Fruit fly (Drosophila melanogaster) whole organism, pupa: ENCODE measurements around the gene ldbr.

Experiments used
- CG10348 ChIP-seq: fragments of 200-800 bp; sonication (Bioruptor generic); IDR thresholded peaks from 2 replicates; pipeline ENCODE4 v1.3.6; 2022; ENCODE audit warnings: missing biosample characterization, missing genetic modification characterization
- CG14655 ChIP-seq: fragments of 200-800 bp; sonication (Bioruptor generic); optimal IDR thresholded peaks from 3 replicates; lab custom pipeline; 2017; ENCODE audit warnings: mild to moderate bottlenecking, missing biosample characterization, missing genetic modification reagents, missing genetic modification characterization
- CG32121 ChIP-seq: fragments of 200-800 bp; sonication (Bioruptor generic); IDR thresholded peaks from 2 replicates; pipeline ENCODE4 v1.3.6; 2022; ENCODE audit warnings: missing biosample characterization, missing genetic modification characterization
- CG8301 ChIP-seq: fragments of 200-800 bp; sonication (Bioruptor generic); optimal IDR thresholded peaks from 2 replicates; lab custom pipeline; 2018; ENCODE audit warnings: missing biosample characterization, mild to moderate bottlenecking, missing genetic modification characterization
- CG9948 ChIP-seq: fragments of 200-800 bp; sonication (Bioruptor generic); optimal IDR thresholded peaks from 2 replicates; lab custom pipeline; 2018; ENCODE audit warnings: missing biosample characterization, mild to moderate bottlenecking, missing genetic modification characterization, moderate library complexity
- D1 ChIP-seq: fragments of 200-800 bp; sonication (Bioruptor generic); optimal IDR thresholded peaks from 2 replicates; lab custom pipeline; 2018; ENCODE audit warnings: missing biosample characterization, mild to moderate bottlenecking, missing genetic modification characterization, moderate library complexity
- gl ChIP-seq: fragments of 200-800 bp; sonication (Bioruptor generic); optimal IDR thresholded peaks from 2 replicates; lab custom pipeline; 2018; ENCODE audit warnings: missing biosample characterization, mild to moderate bottlenecking, missing genetic modification characterization

- TF ChIP-seq CG10348 (GFP tag; lab: Robert Waterston, UW), result no peak
- no peak for TF ChIP-seq gl
- TF ChIP-seq CG8301, result no peak
- TF ChIP-seq CG14655 (GFP tag; lab: Kevin White, UChicago), result no peak
- TF ChIP-seq CG9948 (tag; lab: Kevin White, UChicago), result no peak
- 0 out of 2 replicates have a peak, but pooled peaks have one; percentile 16 for TF ChIP-seq CG32121
- no peak for TF ChIP-seq D1 (tag; lab: Kevin White, UChicago)
Observed at dm6 chr3L:8116809-8117208, 4.8 kb upstream of the ldbr start.
